Worm (Caenorhabditis elegans) whole organism, young adult: ENCODE results near the gene Y51H7C.13.

Experiments used
- B0019.2 ChIP-seq: fragments of 200-800 bp; sonication (Bioruptor generic); conservative IDR thresholded peaks from 2 replicates; pipeline ENCODE4 v1.3.6; 2022; ENCODE audit warnings: missing genetic modification reagents, missing genetic modification characterization, missing compliant biosample characterization
- D2030.7 ChIP-seq: fragments of 200-800 bp; sonication (Bioruptor generic); IDR thresholded peaks from 2 replicates; pipeline ENCODE4 v1.3.6; 2022; ENCODE audit warnings: missing genetic modification reagents, missing genetic modification characterization, missing compliant biosample characterization
- F10E7.11 ChIP-seq: sonication (generic microtip); optimal IDR thresholded peaks from 2 replicates; lab custom pipeline; 2017; ENCODE audit warnings: mild to moderate bottlenecking, missing genetic modification characterization, moderate library complexity, missing compliant biosample characterization
- F33H1.4 ChIP-seq: fragments of 200-800 bp; sonication (Bioruptor generic); IDR thresholded peaks from 2 replicates; pipeline ENCODE4 v1.3.6; 2022; ENCODE audit warnings: missing genetic modification reagents, missing genetic modification characterization, missing compliant biosample characterization
- F49E8.2 ChIP-seq: sonication (generic microtip); optimal IDR thresholded peaks from 3 replicates; lab custom pipeline; 2017; ENCODE audit warnings: missing genetic modification characterization, mild to moderate bottlenecking, missing compliant biosample characterization, antibody characterized with exemption, moderate library complexity; ENCODE audit not compliant: insufficient read depth
- K12H6.12 ChIP-seq: fragments of 200-800 bp; sonication (Bioruptor generic); optimal IDR thresholded peaks from 2 replicates; lab custom pipeline; 2018; ENCODE audit warnings: mild to moderate bottlenecking, missing genetic modification characterization, missing compliant biosample characterization
- T07F8.4 ChIP-seq: sonication (generic microtip); optimal IDR thresholded peaks from 2 replicates; lab custom pipeline; 2016; ENCODE audit warnings: mild to moderate bottlenecking, missing genetic modification characterization, moderate library complexity, missing compliant biosample characterization
- T26A5.8 ChIP-seq: sonication (generic microtip); optimal IDR thresholded peaks from 2 replicates; lab custom pipeline; 2016; ENCODE audit warnings: missing genetic modification characterization, missing compliant biosample characterization
- ZK185.1 ChIP-seq: sonication (generic microtip); optimal IDR thresholded peaks from 2 replicates; lab custom pipeline; 2016; ENCODE audit warnings: mild to moderate bottlenecking, missing genetic modification characterization, missing compliant biosample characterization; ENCODE audit not compliant: poor library complexity, severe bottlenecking
- atf-7 ChIP-seq: sonication (generic microtip); optimal IDR thresholded peaks from 2 replicates; lab custom pipeline; 2017; ENCODE audit warnings: mild to moderate bottlenecking, missing genetic modification characterization, missing compliant biosample characterization
- attf-3 ChIP-seq: fragments of 200-800 bp; sonication (Bioruptor generic); conservative IDR thresholded peaks from 2 replicates; pipeline ENCODE4 v1.3.6; 2022; ENCODE audit warnings: missing genetic modification reagents, missing genetic modification characterization, missing compliant biosample characterization
- bed-1 ChIP-seq: fragments of 200-800 bp; sonication (Bioruptor generic); IDR thresholded peaks from 2 replicates; pipeline ENCODE4 v1.3.6; 2022; ENCODE audit warnings: missing genetic modification reagents, missing genetic modification characterization, missing compliant biosample characterization
- cebp-1 ChIP-seq, 2 experiments: fragments of 200-800 bp in 1 of 2; sonication (Bioruptor generic) in 1 of 2; sonication (generic microtip) in 1 of 2; IDR thresholded peaks in 1 of 2; optimal IDR thresholded peaks in 1 of 2; 2 replicates each; pipeline versions ENCODE4 v1.3.6 to Lab custom; 2017 to 2022; ENCODE audit warnings: missing compliant biosample characterization in 2 of 2, missing genetic modification characterization in 2 of 2, mild to moderate bottlenecking in 1 of 2, missing genetic modification reagents in 1 of 2, moderate library complexity in 1 of 2
- ceh-100 ChIP-seq: fragments of 200-800 bp; sonication (Bioruptor generic); IDR thresholded peaks from 2 replicates; pipeline ENCODE4 v1.3.6; 2022; ENCODE audit warnings: missing genetic modification reagents, missing genetic modification characterization, missing compliant biosample characterization
- ceh-40 ChIP-seq: fragments of 200-800 bp; sonication (Bioruptor generic); IDR thresholded peaks from 2 replicates; pipeline ENCODE4 v1.3.6; 2022; ENCODE audit warnings: missing genetic modification characterization, missing compliant biosample characterization
- chd-7 ChIP-seq: sonication (generic microtip); optimal IDR thresholded peaks from 2 replicates; lab custom pipeline; 2016; ENCODE audit warnings: mild to moderate bottlenecking, missing genetic modification characterization, moderate library complexity, missing compliant biosample characterization
- die-1 ChIP-seq: sonication (generic microtip); optimal IDR thresholded peaks from 2 replicates; lab custom pipeline; 2016; ENCODE audit warnings: missing genotype, mild to moderate bottlenecking, missing genetic modification characterization, missing compliant biosample characterization
- dox-1 ChIP-seq: fragments of 200-800 bp; sonication (Bioruptor generic); IDR thresholded peaks from 2 replicates; pipeline ENCODE4 v1.3.6; 2022; ENCODE audit warnings: missing genetic modification reagents, missing genetic modification characterization, missing compliant biosample characterization
- dpff-1 ChIP-seq: sonication (generic microtip); optimal IDR thresholded peaks from 2 replicates; lab custom pipeline; 2017; ENCODE audit warnings: mild to moderate bottlenecking, missing genetic modification characterization, missing compliant biosample characterization
- dpl-1 ChIP-seq: fragments of 150-350 bp; optimal IDR thresholded peaks from 2 replicates; lab custom pipeline; 2014; ENCODE audit warnings: missing biosample characterization, missing genetic modification reagents, missing genetic modification characterization
- efl-1 ChIP-seq: fragments of 150-350 bp; optimal IDR thresholded peaks from 2 replicates; lab custom pipeline; 2014; ENCODE audit warnings: missing biosample characterization, missing genetic modification reagents, missing genetic modification characterization
- egrh-3 ChIP-seq: fragments of 200-800 bp; sonication (Bioruptor generic); IDR thresholded peaks from 2 replicates; pipeline ENCODE4 v1.3.6; 2022; ENCODE audit warnings: missing genetic modification reagents, missing genetic modification characterization, missing compliant biosample characterization
- gei-17 ChIP-seq: fragments of 200-800 bp; sonication (Bioruptor generic); optimal IDR thresholded peaks from 2 replicates; lab custom pipeline; 2018; ENCODE audit warnings: mild to moderate bottlenecking, missing genetic modification characterization, missing compliant biosample characterization
- hlh-26 ChIP-seq: fragments of 200-800 bp; sonication (Bioruptor generic); conservative IDR thresholded peaks from 2 replicates; pipeline ENCODE4 v1.3.6; 2022; ENCODE audit warnings: missing genetic modification reagents, missing genetic modification characterization, missing compliant biosample characterization
- lag-1 ChIP-seq: fragments of 200-800 bp; sonication (Bioruptor generic); IDR thresholded peaks from 2 replicates; pipeline ENCODE4 v1.3.6; 2022; ENCODE audit warnings: missing genetic modification reagents, missing genetic modification characterization, missing compliant biosample characterization
- let-607 ChIP-seq, 2 experiments: fragments of 200-800 bp in 1 of 2; sonication (Bioruptor generic) in 1 of 2; sonication (generic microtip) in 1 of 2; optimal IDR thresholded peaks; 2 replicates each; lab custom pipeline; 2016 to 2018; ENCODE audit warnings: mild to moderate bottlenecking in 2 of 2, missing compliant biosample characterization in 2 of 2, missing genetic modification characterization in 2 of 2, moderate library complexity in 2 of 2, missing genotype in 1 of 2
- lsl-1 ChIP-seq: fragments of 200-800 bp; sonication (Bioruptor generic); optimal IDR thresholded peaks from 2 replicates; lab custom pipeline; 2018; ENCODE audit warnings: mild to moderate bottlenecking, missing genetic modification characterization, moderate library complexity, missing compliant biosample characterization
- madf-3 ChIP-seq: fragments of 200-800 bp; sonication (Bioruptor generic); IDR thresholded peaks from 2 replicates; pipeline ENCODE4 v1.3.6; 2022; ENCODE audit warnings: missing genetic modification reagents, missing genetic modification characterization, missing compliant biosample characterization
- madf-6 ChIP-seq: fragments of 200-800 bp; sonication (Bioruptor generic); IDR thresholded peaks from 2 replicates; pipeline ENCODE4 v1.3.6; 2022; ENCODE audit warnings: missing genetic modification reagents, missing genetic modification characterization, missing compliant biosample characterization
- nfya-1 ChIP-seq: sonication (generic microtip); optimal IDR thresholded peaks from 2 replicates; lab custom pipeline; 2017; ENCODE audit warnings: antibody characterized with exemption, missing compliant biosample characterization, missing genetic modification characterization, borderline replicate concordance; ENCODE audit not compliant: insufficient read depth
- nfya-2 ChIP-seq: fragments of 200-800 bp; sonication (Bioruptor generic); IDR thresholded peaks from 2 replicates; pipeline ENCODE4 v1.3.6; 2022; ENCODE audit warnings: missing genetic modification reagents, missing genetic modification characterization, missing compliant biosample characterization
- nfyb-1 ChIP-seq: fragments of 200-800 bp; sonication (Bioruptor generic); IDR thresholded peaks from 2 replicates; pipeline ENCODE4 v1.3.6; 2022; ENCODE audit warnings: missing genetic modification reagents, missing genetic modification characterization, missing compliant biosample characterization
- rec-8 ChIP-seq, 2 experiments: sonication (generic microtip); optimal IDR thresholded peaks; 2 replicates each; lab custom pipeline; 2016; ENCODE audit warnings: mild to moderate bottlenecking in 2 of 2, missing genetic modification characterization in 2 of 2, missing genetic modification reagents in 2 of 2, missing genotype in 2 of 2, missing biosample characterization in 1 of 2, missing compliant biosample characterization in 1 of 2, moderate library complexity in 1 of 2
- rpc-1 ChIP-seq, 2 experiments: fragments of 150-350 bp in 1 of 2; sonication (generic microtip) in 1 of 2; optimal IDR thresholded peaks; 2 replicates each; lab custom pipeline; 2014 to 2018; ENCODE audit warnings: missing biosample characterization in 1 of 2, missing genetic modification characterization in 1 of 2, missing genetic modification reagents in 1 of 2, missing genotype in 1 of 2
- sea-2 ChIP-seq: fragments of 200-800 bp; sonication (Bioruptor generic); IDR thresholded peaks from 2 replicates; pipeline ENCODE4 v1.3.6; 2022; ENCODE audit warnings: missing genetic modification characterization, missing compliant biosample characterization
- snpc-4 ChIP-seq, 5 experiments: fragments of 150-350 bp in 1 of 5; sonication (generic microtip) in 4 of 5; optimal IDR thresholded peaks; 2 replicates each; lab custom pipeline; 2014 to 2018; ENCODE audit warnings: missing genetic modification characterization in 5 of 5, missing biosample characterization in 3 of 5, antibody characterized with exemption in 2 of 5, mild to moderate bottlenecking in 2 of 5, missing compliant biosample characterization in 2 of 5, missing genotype in 2 of 5, moderate library complexity in 2 of 5, missing genetic modification reagents in 1 of 5
- somi-1 ChIP-seq: fragments of 200-800 bp; sonication (Bioruptor generic); optimal IDR thresholded peaks from 2 replicates; lab custom pipeline; 2018; ENCODE audit warnings: mild to moderate bottlenecking, missing genetic modification characterization, missing compliant biosample characterization
- tbp1 ChIP-seq: fragments of 200-800 bp; sonication (Bioruptor generic); optimal IDR thresholded peaks from 2 replicates; lab custom pipeline; 2018; ENCODE audit warnings: mild to moderate bottlenecking, missing genetic modification characterization, missing compliant biosample characterization
- xnd-1 ChIP-seq: sonication (generic microtip); optimal IDR thresholded peaks from 2 replicates; lab custom pipeline; 2016; ENCODE audit warnings: missing genotype, missing genetic modification reagents, missing genetic modification characterization, missing compliant biosample characterization
- zim-3 ChIP-seq: sonication (generic microtip); optimal IDR thresholded peaks from 2 replicates; lab custom pipeline; 2017; ENCODE audit warnings: mild to moderate bottlenecking, missing genetic modification characterization, moderate library complexity, missing compliant biosample characterization
- ztf-25 ChIP-seq: fragments of 200-800 bp; sonication (Bioruptor generic); IDR thresholded peaks from 2 replicates; pipeline ENCODE4 v1.3.6; 2022; ENCODE audit warnings: missing genetic modification reagents, missing genetic modification characterization, missing compliant biosample characterization
- ztf-26 ChIP-seq: sonication (generic microtip); optimal IDR thresholded peaks from 2 replicates; lab custom pipeline; 2017; ENCODE audit warnings: missing genetic modification characterization, missing compliant biosample characterization
- ztf-6 ChIP-seq: fragments of 200-800 bp; sonication (Bioruptor generic); IDR thresholded peaks from 2 replicates; pipeline ENCODE4 v1.3.6; 2022; ENCODE audit warnings: missing genetic modification reagents, missing genetic modification characterization, missing compliant biosample characterization

The Y51H7C.13 gene

DNA sequence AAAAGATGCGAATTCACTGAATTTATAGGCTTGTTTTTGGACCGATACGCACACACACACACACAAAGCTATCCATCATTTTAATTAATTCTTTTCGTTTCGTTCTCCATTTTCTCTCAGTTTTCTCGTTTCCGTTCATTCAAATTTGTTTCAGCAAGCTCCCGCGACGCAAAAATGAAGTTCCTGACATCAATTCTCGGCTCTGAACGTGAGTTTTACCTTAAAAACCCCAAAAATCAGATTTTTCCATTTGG lies 28.1 kb downstream of the Y51H7C.13 start, which contains the start of gene Y51H7C.3:
Y51H7C.3 (plus strand) TSS at position 155 of the 254 bp plus-strand sequence.
- TF ChIP-seq bed-1 (GFP tag; lab: Robert Waterston, UW) (no peak), dox-1 (GFP tag; lab: Robert Waterston, UW) (no peak), lsl-1 (no peak), xnd-1 (tag; lab: Kevin White, UChicago) (no peak), snpc-4 (GFP tag; optimal IDR thresholded peaks at IDR 0.05; lab: Kevin White, UChicago) (no peak), snpc-4 (tag; optimal IDR thresholded peaks at IDR 0.05; lab: Kevin White, UChicago) (no peak), rpc-1 (optimal IDR thresholded peaks at IDR 0.05; lab: Kevin White, UChicago) (no peak), rpc-1 (tag; optimal IDR thresholded peaks at IDR 0.05; lab: Kevin White, UChicago) (no peak), ZK185.1 (tag; lab: Kevin White, UChicago) (no peak)

DNA sequence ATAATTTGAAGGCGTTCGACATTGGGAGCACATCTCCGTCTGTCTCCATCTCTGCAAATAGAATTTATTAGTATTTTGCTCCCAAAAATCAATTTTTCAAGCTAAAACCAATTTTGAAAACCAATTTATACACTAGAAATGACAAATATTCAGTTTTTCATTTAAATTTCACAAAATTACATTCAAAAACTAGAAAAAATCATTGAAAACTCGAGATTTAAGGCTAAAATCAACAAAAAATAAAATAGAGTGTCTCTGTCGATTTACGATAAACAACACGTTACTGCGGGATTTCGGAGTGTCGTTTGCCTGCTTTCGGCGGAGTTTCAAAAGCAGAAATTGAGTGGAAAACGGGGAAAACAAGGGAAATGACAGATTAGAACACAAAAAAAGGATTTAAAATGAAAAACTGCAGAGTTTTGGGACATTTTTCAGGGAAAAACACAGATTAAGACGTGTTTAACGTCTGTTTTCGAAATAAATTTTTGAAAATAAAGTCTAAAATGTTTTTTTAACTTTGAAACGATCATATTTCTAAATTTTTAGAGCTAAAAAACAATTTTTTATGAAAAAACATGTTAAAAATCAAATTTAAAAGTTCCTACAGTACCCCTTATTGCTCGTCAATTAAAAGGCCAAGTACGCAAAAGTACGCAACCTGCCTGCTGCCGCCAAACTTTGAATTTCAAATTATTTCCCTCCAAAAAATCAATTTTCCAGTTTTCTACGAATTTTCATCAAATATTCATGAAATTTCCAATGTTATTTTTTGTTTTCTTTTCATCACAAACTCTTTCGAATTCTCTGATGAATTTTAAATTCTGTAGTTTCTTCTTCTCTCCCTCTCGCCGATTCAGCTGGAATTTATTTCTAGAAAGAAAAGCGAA lies 28.7 kb downstream of the Y51H7C.13 start, which contains the start of gene nol-6:
nol-6 (minus strand) TSS at position 51 of the 887 bp plus-strand sequence.
- TF ChIP-seq cebp-1 (GFP tag; IDR thresholded peaks at IDR 0.05; lab: Robert Waterston, UW), result no peak
- TF ChIP-seq cebp-1 (tag; optimal IDR thresholded peaks at IDR 0.05; lab: Kevin White, UChicago), result no peak
- TF ChIP-seq F10E7.11 (tag; lab: Kevin White, UChicago), result no peak
- peak; percentile 86 for TF ChIP-seq madf-6
- no peak for TF ChIP-seq T07F8.4
- peak; percentile 20; the same call in 1 of the 2 replicates for TF ChIP-seq F33H1.4 (GFP tag; lab: Robert Waterston, UW)
- peak; percentile 37 for TF ChIP-seq xnd-1 (tag; lab: Kevin White, UChicago)
- TF ChIP-seq ceh-40 (GFP tag; lab: Robert Waterston, UW), result no peak
- no peak for TF ChIP-seq nfyb-1 (GFP tag; lab: Robert Waterston, UW)
- peak; percentile 74 for TF ChIP-seq D2030.7 (GFP tag; lab: Robert Waterston, UW)
- TF ChIP-seq dpff-1 (tag; lab: Kevin White, UChicago), result no peak
- peak; percentile 87 for TF ChIP-seq efl-1 (GFP tag; lab: Kevin White, UChicago)
- TF ChIP-seq zim-3, result no peak
- peak; percentile 92 for TF ChIP-seq attf-3 (GFP tag; lab: Robert Waterston, UW)
- no peak for TF ChIP-seq nfya-2 (GFP tag; lab: Robert Waterston, UW)
- no peak for TF ChIP-seq ceh-100 (GFP tag; lab: Robert Waterston, UW)
- TF ChIP-seq tbp1 (GFP tag; lab: Kevin White, UChicago), result no peak
- no peak for TF ChIP-seq nfya-1 (tag; lab: Kevin White, UChicago)
- no peak for TF ChIP-seq lag-1 (GFP tag; lab: Robert Waterston, UW)
- no peak for TF ChIP-seq F49E8.2 (tag; lab: Kevin White, UChicago)
- TF ChIP-seq atf-7 (tag; lab: Kevin White, UChicago), result no peak
- peak; percentile 76 for TF ChIP-seq lsl-1
- no peak for TF ChIP-seq ztf-26 (tag; lab: Kevin White, UChicago)
- TF ChIP-seq egrh-3 (GFP tag; lab: Robert Waterston, UW), result no peak
- no peak for TF ChIP-seq let-607 (tag; optimal IDR thresholded peaks at IDR 0.05; lab: Kevin White, UChicago)
- peak; percentile 75 for TF ChIP-seq dpl-1 (GFP tag; lab: Kevin White, UChicago)
- TF ChIP-seq ztf-25 (GFP tag; lab: Robert Waterston, UW), result no peak
- no peak for TF ChIP-seq B0019.2
- TF ChIP-seq rec-8 (tag; optimal IDR thresholded peaks at IDR 0.05; lab: Kevin White, UChicago), result no peak
- TF ChIP-seq T26A5.8 (tag; lab: Kevin White, UChicago), result no peak
- TF ChIP-seq ztf-6 (GFP tag; lab: Robert Waterston, UW), result no peak
- TF ChIP-seq die-1 (tag; lab: Kevin White, UChicago), result no peak
- TF ChIP-seq hlh-26 (GFP tag; lab: Robert Waterston, UW), result no peak
- TF ChIP-seq chd-7 (tag; lab: Kevin White, UChicago), result no peak
- no peak for TF ChIP-seq K12H6.12
- no peak for TF ChIP-seq madf-3 (GFP tag; lab: Robert Waterston, UW)
- TF ChIP-seq sea-2 (GFP tag; lab: Robert Waterston, UW), result no peak
- TF ChIP-seq rpc-1 (optimal IDR thresholded peaks at IDR 0.05; lab: Kevin White, UChicago), result no peak
- no peak for TF ChIP-seq rpc-1 (tag; optimal IDR thresholded peaks at IDR 0.05; lab: Kevin White, UChicago)
- no peak for TF ChIP-seq gei-17 (GFP tag; lab: Kevin White, UChicago)
- no peak for TF ChIP-seq somi-1
